Fruit fly (Drosophila melanogaster) S2 (cell line): Measurements from ENCODE around the gene Blos4.

ENCODE experiments used
- CG8478 ChIP-seq: fragments of >200 bp; optimal IDR thresholded peaks from 2 replicates; lab custom pipeline; 2018
- CTCF ChIP-seq, 2 experiments: fragments of >200 bp; optimal IDR thresholded peaks; 2 replicates each; lab custom pipeline; 2018

Blos4 gene

dm6 chr3L:10878842-10879241 is at the start of gene Blos4, which contains the start of gene CG6418:
Blos4 (plus strand) TSS chr3L:10879085.
CG6418 (minus strand) TSS chr3L:10879037.
- TF ChIP-seq CG8478 (lab: Kevin White, UChicago) = no peak
- peak; percentile 12 to 13 for TF ChIP-seq CTCF (optimal IDR thresholded peaks at IDR 0.05; lab: Kevin White, UChicago)

dm6 chr3L:10829160-10829559 is 49.7 kb upstream of the Blos4 start:
- TF ChIP-seq CTCF (optimal IDR thresholded peaks at IDR 0.05; lab: Kevin White, UChicago) (no peak), CG8478 (lab: Kevin White, UChicago) (no peak)

dm6 chr3L:10833222-10833621 is 45.7 kb upstream of the Blos4 start:
- no peak for TF ChIP-seq CTCF (optimal IDR thresholded peaks at IDR 0.05; lab: Kevin White, UChicago)
- TF ChIP-seq CG8478 (lab: Kevin White, UChicago) = no peak

dm6 chr3L:10835228-10835627 is 43.7 kb upstream of the Blos4 start, which contains the start of gene tna:
tna (plus strand) TSS chr3L:10835528.
- TF ChIP-seq CTCF (optimal IDR thresholded peaks at IDR 0.05; lab: Kevin White, UChicago) (no peak), CG8478 (lab: Kevin White, UChicago) (no peak)

- TF ChIP-seq CG8478 (lab: Kevin White, UChicago) (no peak), CTCF (optimal IDR thresholded peaks at IDR 0.05; lab: Kevin White, UChicago) (no peak)
These were observed 40.8 kb upstream of the Blos4 start for dm6 chr3L:10837869-10838783.

dm6 chr3L:10840867-10841266 is 38.0 kb upstream of the Blos4 start:
- TF ChIP-seq CG8478 (lab: Kevin White, UChicago) (no peak), CTCF (optimal IDR thresholded peaks at IDR 0.05; lab: Kevin White, UChicago) (no peak)

dm6 chr3L:10841905-10842304 is 37.0 kb upstream of the Blos4 start:
- TF ChIP-seq CTCF (optimal IDR thresholded peaks at IDR 0.05; lab: Kevin White, UChicago) = no peak
- no peak for TF ChIP-seq CG8478 (lab: Kevin White, UChicago)

dm6 chr3L:10842830-10843229 is 36.1 kb upstream of the Blos4 start:
- no peak for TF ChIP-seq CG8478 (lab: Kevin White, UChicago)
- TF ChIP-seq CTCF (optimal IDR thresholded peaks at IDR 0.05; lab: Kevin White, UChicago) = no peak

dm6 chr3L:10843273-10843672 is 35.6 kb upstream of the Blos4 start:
- TF ChIP-seq CTCF (optimal IDR thresholded peaks at IDR 0.05; lab: Kevin White, UChicago) = no peak
- TF ChIP-seq CG8478 (lab: Kevin White, UChicago) = no peak

- TF ChIP-seq CG8478 (lab: Kevin White, UChicago) = no peak
- no peak for TF ChIP-seq CTCF (optimal IDR thresholded peaks at IDR 0.05; lab: Kevin White, UChicago)
These were observed 35.2 kb upstream of the Blos4 start for dm6 chr3L:10843685-10844084.

dm6 chr3L:10844548-10845530 is 34.0 kb upstream of the Blos4 start:
- TF ChIP-seq CG8478 (lab: Kevin White, UChicago) = no peak
- no peak for TF ChIP-seq CTCF (optimal IDR thresholded peaks at IDR 0.05; lab: Kevin White, UChicago)

- TF ChIP-seq CG8478 (lab: Kevin White, UChicago) (no peak), CTCF (optimal IDR thresholded peaks at IDR 0.05; lab: Kevin White, UChicago) (no peak)
These were observed 33.1 kb upstream of the Blos4 start for dm6 chr3L:10845758-10846157.

dm6 chr3L:10847790-10848492 is 30.9 kb upstream of the Blos4 start:
- TF ChIP-seq CG8478 (lab: Kevin White, UChicago) = no peak
- TF ChIP-seq CTCF (optimal IDR thresholded peaks at IDR 0.05; lab: Kevin White, UChicago) = no peak
